Worm (Caenorhabditis elegans) whole organism, L3 larva: ENCODE results near the gene T11G6.3.

Experiments used
- ZK546.5 ChIP-seq: sonication (generic microtip); optimal IDR thresholded peaks from 2 replicates; lab custom pipeline; 2017; ENCODE audit warnings: missing biosample characterization, missing genetic modification characterization
- ama-1 ChIP-seq: fragments of 150-350 bp; optimal IDR thresholded peaks from 2 replicates; lab custom pipeline; 2018
- ceh-28 ChIP-seq: fragments of 150-350 bp; optimal IDR thresholded peaks from 2 replicates; lab custom pipeline; 2014; ENCODE audit warnings: missing biosample characterization, missing genetic modification reagents, missing genetic modification characterization
- egl-27 ChIP-seq: sonication (generic microtip); optimal IDR thresholded peaks from 4 replicates; lab custom pipeline; 2017; ENCODE audit warnings: missing biosample characterization, missing genetic modification reagents, missing genetic modification characterization
- elt-3 ChIP-seq, 3 experiments: fragments of 150-350 bp in 1 of 3; sonication (generic microtip) in 2 of 3; optimal IDR thresholded peaks; 2 replicates in 2 of 3; 4 replicates in 1 of 3; lab custom pipeline; 2014 to 2017; ENCODE audit warnings: missing biosample characterization in 3 of 3, missing genetic modification characterization in 3 of 3
- lin-15B ChIP-seq: fragments of 150-350 bp; optimal IDR thresholded peaks from 2 replicates; lab custom pipeline; 2014; ENCODE audit warnings: missing biosample characterization, missing genetic modification characterization
- snpc-4 ChIP-seq: fragments of 150-350 bp; optimal IDR thresholded peaks from 2 replicates; lab custom pipeline; 2014; ENCODE audit warnings: missing biosample characterization, missing genetic modification characterization
- zag-1 ChIP-seq: fragments of 150-350 bp; optimal IDR thresholded peaks from 2 replicates; lab custom pipeline; 2014; ENCODE audit warnings: missing biosample characterization, missing genetic modification characterization
- ztf-11 ChIP-seq: fragments of 150-350 bp; optimal IDR thresholded peaks from 2 replicates; lab custom pipeline; 2014; ENCODE audit warnings: missing biosample characterization, missing genetic modification characterization

DNA sequence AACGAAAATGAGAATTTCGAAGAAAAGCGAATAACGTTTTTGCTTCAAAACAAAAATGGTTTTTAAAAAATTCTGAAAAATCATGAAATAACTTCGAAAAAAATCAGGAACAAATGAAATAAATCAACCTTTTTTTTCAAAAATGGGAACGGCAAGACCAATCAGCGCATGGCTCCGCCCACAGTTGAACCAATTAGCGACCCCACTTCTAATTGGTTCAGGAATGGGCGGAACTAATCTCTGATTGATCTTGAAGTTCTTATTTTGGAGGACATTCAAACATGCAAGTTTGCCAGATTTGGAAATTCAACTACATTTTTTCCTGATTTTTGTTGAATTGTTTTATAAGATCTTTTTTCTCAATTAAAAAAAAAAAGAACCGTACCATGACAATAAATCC is 909 bp upstream of the T11G6.3 start:
- TF ChIP-seq egl-27 = no peak
- TF ChIP-seq ceh-28 (tag; lab: Kevin White, UChicago) = no peak
- TF ChIP-seq zag-1 = no peak
- no peak for TF ChIP-seq ama-1 (lab: Kevin White, UChicago)
- TF ChIP-seq snpc-4 (tag; lab: Kevin White, UChicago) = no peak
- no peak for TF ChIP-seq ZK546.5 (tag; lab: Kevin White, UChicago)
- TF ChIP-seq ztf-11 = no peak
- no peak for TF ChIP-seq lin-15B (tag; lab: Kevin White, UChicago)
- TF ChIP-seq elt-3 (tag; optimal IDR thresholded peaks at IDR 0.05; lab: Kevin White, UChicago) = no peak
